Fruit fly (Drosophila melanogaster): Measurements from ENCODE around the gene CG31546.

CG31546 gene

dm6 chr3R:5668928-5669739 lies 33.7 kb upstream of the CG31546 start, which contains the start of the genes Xe7 and Atg17 (continued):
- TF ChIP-seq CG12769 (tag; optimal IDR thresholded peaks at IDR 0.05), result peak; percentile 85
- TF ChIP-seq CG10959 (GFP tag; IDR thresholded peaks at IDR 0.05), result peak; percentile 60
- peak; percentile 67 for TF ChIP-seq CG16779 (GFP tag; IDR thresholded peaks at IDR 0.05)
- TF ChIP-seq Rx (GFP tag; IDR thresholded peaks at IDR 0.05), result peak; percentile 79
- peak; percentile 24 for TF ChIP-seq gfzf (GFP tag; optimal IDR thresholded peaks at IDR 0.05)
- TF ChIP-seq chm (GFP tag; IDR thresholded peaks at IDR 0.05), result peak; percentile 35; the same call in 1 of the 2 replicates
- TF ChIP-seq Jarid2 (GFP tag; optimal IDR thresholded peaks at IDR 0.05), result peak; percentile 58
- peak; percentile 27 for TF ChIP-seq Neu2 (GFP tag; optimal IDR thresholded peaks at IDR 0.05; ENCODE audit: borderline replicate concordance)
- TF ChIP-seq Side (GFP tag; optimal IDR thresholded peaks at IDR 0.05), result peak; percentile 62
- peak; percentile 58 for TF ChIP-seq Deaf1 (tag; optimal IDR thresholded peaks at IDR 0.05)
- peak; percentile 68 for TF ChIP-seq cwo (GFP tag; optimal IDR thresholded peaks at IDR 0.05)
- no peak for TF ChIP-seq Kr (GFP tag; optimal IDR thresholded peaks at IDR 0.05)
- TF ChIP-seq Blimp-1 (GFP tag; optimal IDR thresholded peaks at IDR 0.05), result peak; percentile 83
- no peak for TF ChIP-seq yki (optimal IDR thresholded peaks at IDR 0.05)
- peak; percentile 87 for TF ChIP-seq jumu (GFP tag; optimal IDR thresholded peaks at IDR 0.05)
- peak; percentile 71 for TF ChIP-seq knrl (GFP tag; IDR thresholded peaks at IDR 0.05; ENCODE audit: partially characterized antibody)
- TF ChIP-seq CG8281 (tag; optimal IDR thresholded peaks at IDR 0.05), result peak; percentile 79
- peak; percentile 92 for TF ChIP-seq BEAF-32 (GFP tag; optimal IDR thresholded peaks at IDR 0.05)
- peak; percentile 42; the same call in 1 of the 2 replicates for TF ChIP-seq Doc2 (GFP tag; IDR thresholded peaks at IDR 0.05)
- peak; percentile 74 for TF ChIP-seq luna (GFP tag; optimal IDR thresholded peaks at IDR 0.05)
- TF ChIP-seq zf30C (GFP tag; optimal IDR thresholded peaks at IDR 0.05), result no peak
- peak; percentile 83 for TF ChIP-seq CG17612 (GFP tag; IDR thresholded peaks at IDR 0.05)
- TF ChIP-seq Ets97D (GFP tag; optimal IDR thresholded peaks at IDR 0.05), result peak; percentile 79
- peak; percentile 85 for TF ChIP-seq Lhr (GFP tag; optimal IDR thresholded peaks at IDR 0.05)
- no peak for TF ChIP-seq CG2199 (GFP tag; IDR thresholded peaks at IDR 0.05)
- peak; percentile 89; the same call in 2 of the 3 replicates for TF ChIP-seq Mrtf (GFP tag; IDR thresholded peaks at IDR 0.05)
- TF ChIP-seq ash1 (GFP tag; optimal IDR thresholded peaks at IDR 0.05), result peak; percentile 47
- TF ChIP-seq HLH4C (GFP tag; IDR thresholded peaks at IDR 0.05; ENCODE audit: partially characterized antibody), result peak; percentile 58
- no peak for TF ChIP-seq sc (optimal IDR thresholded peaks at IDR 0.05)
- TF ChIP-seq sc (GFP tag; optimal IDR thresholded peaks at IDR 0.05), result peak; percentile 74
- peak; percentile 64 for TF ChIP-seq tap (tag; optimal IDR thresholded peaks at IDR 0.05)
- peak; percentile 43 for TF ChIP-seq pfk (GFP tag; optimal IDR thresholded peaks at IDR 0.05)
- TF ChIP-seq mam (GFP tag; optimal IDR thresholded peaks at IDR 0.05), result peak; percentile 96
- peak; percentile 68 for TF ChIP-seq CG12219 (GFP tag; optimal IDR thresholded peaks at IDR 0.05)
- TF ChIP-seq CrebB (tag; optimal IDR thresholded peaks at IDR 0.05), result peak; percentile 61
- peak; percentile 97 for TF ChIP-seq CG17361 (GFP tag; IDR thresholded peaks at IDR 0.05)
- TF ChIP-seq Med (GFP tag), result peak; percentile 98
- TF ChIP-seq CG15073 (GFP tag; optimal IDR thresholded peaks at IDR 0.05), result peak; percentile 51
- TF ChIP-seq C15 (GFP tag; IDR thresholded peaks at IDR 0.05), result peak; percentile 67; the same call in 1 of the 3 replicates
- no peak for TF ChIP-seq gsb-n (tag; optimal IDR thresholded peaks at IDR 0.05)
- peak; percentile 79 for TF ChIP-seq Hmx (GFP tag; optimal IDR thresholded peaks at IDR 0.05)
- TF ChIP-seq fd3F (GFP tag; optimal IDR thresholded peaks at IDR 0.05), result peak; percentile 94
- peak; percentile 94 for TF ChIP-seq CG1602 (GFP tag; optimal IDR thresholded peaks at IDR 0.05)
- TF ChIP-seq CG15269 (tag; optimal IDR thresholded peaks at IDR 0.05), result peak; percentile 94
- TF ChIP-seq Poxn (GFP tag; IDR thresholded peaks at IDR 0.05), result peak; percentile 80
- TF ChIP-seq jing (GFP tag; optimal IDR thresholded peaks at IDR 0.05), result peak; percentile 76
- TF ChIP-seq emc (GFP tag; optimal IDR thresholded peaks at IDR 0.05), result peak; percentile 77
- peak; percentile 78 for TF ChIP-seq CG16863 (GFP tag; optimal IDR thresholded peaks at IDR 0.05)
- peak; percentile 32 for TF ChIP-seq CG31365 (tag; optimal IDR thresholded peaks at IDR 0.05)
